Worm (Caenorhabditis elegans) whole organism, L2 larva: ENCODE data around the gene Y41C4A.22.

Experiments used
- ceh-82 ChIP-seq: fragments of 150-350 bp; optimal IDR thresholded peaks from 2 replicates; lab custom pipeline; 2014; ENCODE audit warnings: missing biosample characterization, missing genetic modification characterization
- dmd-4 ChIP-seq: sonication (generic microtip); optimal IDR thresholded peaks from 2 replicates; lab custom pipeline; 2017; ENCODE audit warnings: missing biosample characterization, missing genetic modification characterization
- gmeb-1 ChIP-seq: fragments of 150-350 bp; optimal IDR thresholded peaks from 2 replicates; lab custom pipeline; 2014; ENCODE audit warnings: missing biosample characterization, missing genetic modification characterization
- nhr-10 ChIP-seq: sonication (generic microtip); optimal IDR thresholded peaks from 2 replicates; lab custom pipeline; 2017; ENCODE audit warnings: missing biosample characterization, missing genetic modification characterization
- sma-9 ChIP-seq, 2 experiments: fragments of 150-350 bp in 1 of 2; sonication (generic microtip) in 1 of 2; optimal IDR thresholded peaks; 2 replicates each; lab custom pipeline; 2014 to 2016; ENCODE audit warnings: missing genetic modification characterization in 2 of 2, mild to moderate bottlenecking in 1 of 2, missing biosample characterization in 1 of 2, missing compliant biosample characterization in 1 of 2, missing genetic modification reagents in 1 of 2, moderate library complexity in 1 of 2

DNA sequence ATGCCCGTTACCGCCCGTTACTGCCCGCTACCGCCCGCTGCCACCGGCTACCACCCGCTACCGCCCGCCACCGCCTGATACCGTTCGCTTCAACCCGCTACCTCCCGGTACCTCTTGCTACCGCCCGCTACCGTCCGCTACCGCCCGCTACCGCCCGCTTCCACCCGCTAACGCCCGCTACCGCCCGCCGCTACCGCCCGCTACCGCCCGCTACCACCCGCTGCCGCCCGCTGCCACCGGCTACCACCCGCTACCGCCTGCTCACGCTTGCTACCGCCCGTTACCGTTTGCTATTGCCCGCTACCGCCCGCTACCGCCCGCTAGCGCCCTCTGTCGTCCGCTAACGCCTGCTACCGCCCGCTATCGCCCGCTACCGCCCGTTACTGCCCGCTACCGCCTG is 6.8 kb downstream of the Y41C4A.22 start:
- TF ChIP-seq gmeb-1 (tag; lab: Kevin White, UChicago) (no peak), ceh-82 (no peak), dmd-4 (tag; lab: Kevin White, UChicago) (no peak), sma-9 (GFP tag; optimal IDR thresholded peaks at IDR 0.05; lab: Kevin White, UChicago) (no peak), sma-9 (tag; optimal IDR thresholded peaks at IDR 0.05; lab: Kevin White, UChicago) (no peak), nhr-10 (tag; lab: Kevin White, UChicago) (no peak)
